2 worm cellular contexts compared by ENCODE assay signal in genomic region chrV:8555955-8556354, ce11.
TF ChIP-seq lines count a peak whose summit lies in the region.

No protein-coding gene starts in this region.

TF ChIP-seq in whole organism, L1 larva, 84 proteins besides CTCF, POLR2A, EP300 and RAD21:
- no peak for TF ChIP-seq grh-1 (GFP tag; IDR thresholded peaks at IDR 0.05; lab: Robert Waterston, UW)
- peak; percentile 89 for TF ChIP-seq fkh-4 (tag; optimal IDR thresholded peaks at IDR 0.05; lab: Kevin White, UChicago; ENCODE audit: borderline replicate concordance)
- TF ChIP-seq dpl-1 (GFP tag; optimal IDR thresholded peaks at IDR 0.05; lab: Kevin White, UChicago): no peak
- TF ChIP-seq dsc-1 (tag; optimal IDR thresholded peaks at IDR 0.05; lab: Kevin White, UChicago): peak; percentile 99
- no peak for TF ChIP-seq snu-23 (GFP tag; optimal IDR thresholded peaks at IDR 0.05; lab: Kevin White, UChicago)
- TF ChIP-seq nhr-84 (tag; optimal IDR thresholded peaks at IDR 0.05; lab: Kevin White, UChicago): no peak
- TF ChIP-seq tbx-2 (tag; optimal IDR thresholded peaks at IDR 0.05; lab: Kevin White, UChicago): peak; percentile 27

TF ChIP-seq in whole organism, late embryonic, 69 proteins besides CTCF, POLR2A, EP300 and RAD21:
- TF ChIP-seq che-1 (tag; optimal IDR thresholded peaks at IDR 0.05; lab: Kevin White, UChicago) (no peak), ceh-45 (GFP tag; IDR thresholded peaks at IDR 0.05; lab: Robert Waterston, UW) (no peak), unc-42 (tag; optimal IDR thresholded peaks at IDR 0.05; lab: Kevin White, UChicago) (peak; percentile 24), nhr-232 (tag; optimal IDR thresholded peaks at IDR 0.05; lab: Kevin White, UChicago) (no peak), ceh-19 (GFP tag; optimal IDR thresholded peaks at IDR 0.05; lab: Kevin White, UChicago) (no peak), pha-2 (tag; optimal IDR thresholded peaks at IDR 0.05; lab: Kevin White, UChicago) (no peak)

Comparison
In these comparisons a context has a peak if more than half of its experiments do, and no peak if none do; other contexts are left out.
1. Of the 10 proteins assayed by ChIP-seq in both whole organism, L1 larva and whole organism, late embryonic: peak only in whole organism, L1 larva: tbx-2; only in whole organism, late embryonic: none; in both: none; in neither: 9.